Fruit fly (Drosophila melanogaster) whole organism, embryonic: ENCODE measurements around the gene CG15047.

Experiments used
- Aef1 ChIP-seq: fragments of 200-800 bp; sonication (Bioruptor generic); IDR thresholded peaks from 3 replicates; pipeline ENCODE4 v1.3.6; 2022; ENCODE audit warnings: missing biosample characterization, missing genetic modification characterization
- CG11456 ChIP-seq: fragments of 200-800 bp; sonication (Bioruptor generic); IDR thresholded peaks from 3 replicates; pipeline ENCODE4 v1.3.6; 2022; ENCODE audit warnings: missing biosample characterization, missing genetic modification characterization
- CG14441 ChIP-seq: fragments of 200-800 bp; sonication (Bioruptor generic); IDR thresholded peaks from 2 replicates; pipeline ENCODE4 v1.3.6; 2022; ENCODE audit warnings: missing biosample characterization, missing genetic modification characterization
- CG2199 ChIP-seq: fragments of 200-800 bp; sonication (Bioruptor generic); IDR thresholded peaks from 3 replicates; pipeline ENCODE4 v1.3.6; 2022; ENCODE audit warnings: missing biosample characterization, missing genetic modification characterization
- CG7745 ChIP-seq: fragments of 200-800 bp; sonication (Bioruptor generic); optimal IDR thresholded peaks from 2 replicates; lab custom pipeline; 2018; ENCODE audit warnings: missing biosample characterization, mild to moderate bottlenecking, missing genetic modification characterization, moderate library complexity
- Sin3A ChIP-seq: fragments of >200 bp; optimal IDR thresholded peaks from 2 replicates; lab custom pipeline; 2018
- Tbp ChIP-seq: fragments of >200 bp; optimal IDR thresholded peaks from 2 replicates; lab custom pipeline; 2018; ENCODE audit warnings: missing biosample characterization, missing genetic modification characterization
- Xbp1 ChIP-seq: fragments of 200-800 bp; sonication (Bioruptor generic); optimal IDR thresholded peaks from 3 replicates; lab custom pipeline; 2016; ENCODE audit warnings: missing biosample characterization, mild to moderate bottlenecking, missing genetic modification characterization
- bab2 ChIP-seq: fragments of 200-800 bp; sonication (Bioruptor generic); optimal IDR thresholded peaks from 2 replicates; lab custom pipeline; 2016; ENCODE audit warnings: missing biosample characterization, missing genetic modification characterization
- usp ChIP-seq: fragments of >200 bp; optimal IDR thresholded peaks from 2 replicates; lab custom pipeline; 2017; ENCODE audit warnings: missing biosample characterization, missing genetic modification characterization

dm6 chrX:18482537-18482936, 45.9 kb upstream of the CG15047 start:
- TF ChIP-seq CG2199 = no peak
- no peak for TF ChIP-seq Xbp1 (GFP tag; lab: Kevin White, UChicago)
- TF ChIP-seq Aef1 (GFP tag; lab: Robert Waterston, UW) = no peak
- TF ChIP-seq Sin3A (lab: Kevin White, UChicago) = no peak
- TF ChIP-seq CG7745 (tag; lab: Kevin White, UChicago) = no peak
- no peak for TF ChIP-seq Tbp (GFP tag; lab: Kevin White, UChicago)
- no peak for TF ChIP-seq bab2 (GFP tag; lab: Kevin White, UChicago)
- TF ChIP-seq usp (GFP tag; lab: Kevin White, UChicago) = no peak
- no peak for TF ChIP-seq CG11456 (GFP tag; lab: Robert Waterston, UW)
- TF ChIP-seq CG14441 (GFP tag; lab: Robert Waterston, UW) = no peak
